Worm (Caenorhabditis elegans): Measurements from ENCODE around the gene M03F8.6.
A peak's percentile ranks its signal among the peaks of the same experiment; 100 is the strongest.

Gene M03F8.6

DNA sequence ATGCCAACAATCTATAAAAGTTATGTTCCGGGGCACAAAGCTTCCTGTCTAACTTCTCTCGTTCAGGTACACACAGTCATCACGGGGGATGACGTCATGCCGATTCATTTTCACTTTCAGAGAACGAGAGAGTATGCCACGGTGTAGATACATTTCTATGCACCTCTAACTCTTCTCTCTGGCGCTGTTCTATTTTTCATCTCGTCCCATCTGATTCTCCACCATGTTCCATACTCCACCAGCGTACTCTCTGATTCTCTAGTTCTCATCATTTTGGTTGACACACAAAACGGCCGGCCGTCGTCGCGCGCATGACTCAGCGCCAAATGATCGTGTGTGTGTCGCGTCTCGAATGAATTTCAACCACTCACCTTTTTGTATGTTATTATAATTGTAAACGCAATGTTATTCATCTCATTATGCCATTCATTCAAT lies 45.7 kb upstream of the M03F8.6 start (continued):
- TF ChIP-seq blmp-1 (tag; optimal IDR thresholded peaks at IDR 0.05; ENCODE audit: insufficient read depth) (peak; percentile 100), dmd-4 (tag; optimal IDR thresholded peaks at IDR 0.05) (no peak), ceh-82 (tag; optimal IDR thresholded peaks at IDR 0.05) (peak; percentile 7), nhr-23 (tag; optimal IDR thresholded peaks at IDR 0.05) (no peak), unc-39 (tag; optimal IDR thresholded peaks at IDR 0.05) (no peak), skn-1 (tag; optimal IDR thresholded peaks at IDR 0.05) (no peak)

DNA sequence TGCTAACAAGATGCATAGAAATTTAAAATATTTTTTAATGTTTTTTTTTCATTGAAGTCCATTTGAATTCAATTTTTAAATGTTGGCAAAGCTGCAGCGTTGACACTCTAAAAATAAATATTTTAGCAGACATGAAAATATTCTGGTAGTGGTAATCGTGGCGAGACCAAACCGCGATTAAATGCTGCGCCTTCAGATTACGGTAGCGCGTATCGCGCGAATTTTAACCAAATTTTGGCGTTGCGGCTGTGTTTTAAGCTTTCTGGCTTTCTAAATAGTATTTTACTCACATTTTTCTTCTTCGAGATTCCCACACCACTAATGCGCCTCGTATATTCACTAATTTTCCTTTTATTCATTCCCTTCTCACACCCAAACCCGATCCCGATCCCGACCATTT lies 41.5 kb upstream of the M03F8.6 start, which contains the start of gene cpg-4:
TSS of gene cpg-4 (plus strand) at position 303 of the 400 bp plus-strand sequence.
- TF ChIP-seq sma-3 (GFP tag; optimal IDR thresholded peaks at IDR 0.05) (no peak), sma-9 (GFP tag; optimal IDR thresholded peaks at IDR 0.05) (no peak), sma-9 (tag; optimal IDR thresholded peaks at IDR 0.05) (no peak), nhr-129 (tag; optimal IDR thresholded peaks at IDR 0.05) (no peak), ztf-11 (tag; optimal IDR thresholded peaks at IDR 0.05) (no peak), lin-11 (tag; optimal IDR thresholded peaks at IDR 0.05) (no peak)

ce11 chrV:5995598-5995997 lies 41.0 kb upstream of the M03F8.6 start:
- no peak for TF ChIP-seq blmp-1 (tag; optimal IDR thresholded peaks at IDR 0.05; ENCODE audit: insufficient read depth)
- TF ChIP-seq mbf-1 (tag; optimal IDR thresholded peaks at IDR 0.05): no peak
- no peak for TF ChIP-seq ceh-82 (tag; optimal IDR thresholded peaks at IDR 0.05)
- no peak for TF ChIP-seq C34F6.9 (tag; optimal IDR thresholded peaks at IDR 0.05)
- no peak for TF ChIP-seq lin-11 (tag; optimal IDR thresholded peaks at IDR 0.05)
- no peak for TF ChIP-seq dmd-4 (tag; optimal IDR thresholded peaks at IDR 0.05)
- TF ChIP-seq mdl-1 (tag; optimal IDR thresholded peaks at IDR 0.05): no peak
- no peak for TF ChIP-seq nhr-11 (tag; optimal IDR thresholded peaks at IDR 0.05)
- TF ChIP-seq crh-2 (tag; optimal IDR thresholded peaks at IDR 0.05): no peak
- TF ChIP-seq snpc-4 (tag; optimal IDR thresholded peaks at IDR 0.05): no peak
- no peak for TF ChIP-seq skn-1 (tag; optimal IDR thresholded peaks at IDR 0.05)
- TF ChIP-seq lsy-2 (tag; optimal IDR thresholded peaks at IDR 0.05): no peak
- TF ChIP-seq nhr-237 (tag; optimal IDR thresholded peaks at IDR 0.05): no peak
- no peak for TF ChIP-seq zag-1 (tag; optimal IDR thresholded peaks at IDR 0.05)
- TF ChIP-seq sem-4 (tag; optimal IDR thresholded peaks at IDR 0.05): no peak
- no peak for TF ChIP-seq ztf-4 (tag; optimal IDR thresholded peaks at IDR 0.05)
- no peak for TF ChIP-seq nhr-10 (tag; optimal IDR thresholded peaks at IDR 0.05)
- no peak for TF ChIP-seq aly-2 (tag; optimal IDR thresholded peaks at IDR 0.05)
- no peak for TF ChIP-seq nhr-12 (tag; optimal IDR thresholded peaks at IDR 0.05)

DNA sequence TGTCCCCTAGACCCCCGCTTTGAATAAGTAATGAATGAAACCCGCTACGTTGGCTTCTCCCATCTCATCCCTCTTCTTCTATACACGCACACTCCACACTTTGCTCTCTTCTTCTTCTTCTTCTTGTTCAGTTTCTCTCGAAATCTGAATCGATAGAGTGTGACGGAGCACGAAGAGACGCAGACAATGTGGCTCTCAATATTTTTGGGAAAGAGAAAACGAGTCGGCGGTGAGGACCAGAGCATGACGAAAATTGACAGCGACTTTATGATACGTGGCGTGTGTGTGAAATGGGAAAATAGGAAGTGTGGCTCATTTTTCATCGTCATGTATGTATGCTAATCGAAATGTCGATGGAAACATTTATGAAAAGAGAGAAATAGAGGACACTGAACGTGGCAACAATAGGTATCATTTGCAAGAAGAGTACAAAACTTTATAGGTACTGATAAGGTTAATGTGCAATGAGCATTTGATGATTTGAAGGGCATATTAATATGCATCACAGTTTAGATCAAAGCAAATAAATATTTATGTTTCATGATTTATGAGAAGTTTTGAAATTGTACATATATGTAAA lies 36.9 kb upstream of the M03F8.6 start:
- TF ChIP-seq Y55F3AM.14 (GFP tag; optimal IDR thresholded peaks at IDR 0.05): no peak
- TF ChIP-seq nhr-10 (tag; optimal IDR thresholded peaks at IDR 0.05): no peak
- no peak for TF ChIP-seq ama-1 (optimal IDR thresholded peaks at IDR 0.05)
- peak; percentile 67 for TF ChIP-seq F13H6.1 (tag; optimal IDR thresholded peaks at IDR 0.05)
- peak; percentile 44 for TF ChIP-seq mab-5 (tag; optimal IDR thresholded peaks at IDR 0.05)
- no peak for TF ChIP-seq nhr-23 (tag; optimal IDR thresholded peaks at IDR 0.05)
- TF ChIP-seq elt-1 (tag; optimal IDR thresholded peaks at IDR 0.05): no peak
- no peak for TF ChIP-seq R02D3.7 (tag; optimal IDR thresholded peaks at IDR 0.05)
- peak; percentile 84 for TF ChIP-seq C34F6.9 (tag; optimal IDR thresholded peaks at IDR 0.05)
- TF ChIP-seq gmeb-1 (tag; optimal IDR thresholded peaks at IDR 0.05): no peak
- TF ChIP-seq sem-4 (tag; optimal IDR thresholded peaks at IDR 0.05): no peak
- TF ChIP-seq nhr-6 (tag; optimal IDR thresholded peaks at IDR 0.05): peak; percentile 58
- TF ChIP-seq ztf-11 (tag; optimal IDR thresholded peaks at IDR 0.05): no peak
- TF ChIP-seq nhr-11 (tag; optimal IDR thresholded peaks at IDR 0.05): no peak
- TF ChIP-seq egl-27 (tag; optimal IDR thresholded peaks at IDR 0.05): peak; percentile 48
- TF ChIP-seq ZK546.5 (tag; optimal IDR thresholded peaks at IDR 0.05): no peak
- TF ChIP-seq mdl-1 (tag; optimal IDR thresholded peaks at IDR 0.05): peak in 1 of 2 experiments; percentile 46
- no peak for TF ChIP-seq ztf-4 (tag; optimal IDR thresholded peaks at IDR 0.05)
- TF ChIP-seq lin-13 (GFP tag; optimal IDR thresholded peaks at IDR 0.05): peak; percentile 30
- peak; percentile 83 for TF ChIP-seq unc-55 (GFP tag; optimal IDR thresholded peaks at IDR 0.05)
- TF ChIP-seq nhr-237 (tag; optimal IDR thresholded peaks at IDR 0.05): no peak
- no peak for TF ChIP-seq sma-3 (GFP tag; optimal IDR thresholded peaks at IDR 0.05)
- TF ChIP-seq mbf-1 (tag; optimal IDR thresholded peaks at IDR 0.05): no peak
- peak; percentile 80 for TF ChIP-seq zag-1 (tag; optimal IDR thresholded peaks at IDR 0.05)
- no peak for TF ChIP-seq alr-1 (tag; optimal IDR thresholded peaks at IDR 0.05)
- peak; percentile 86 for TF ChIP-seq nhr-129 (tag; optimal IDR thresholded peaks at IDR 0.05)
- TF ChIP-seq sma-9 (GFP tag; optimal IDR thresholded peaks at IDR 0.05): peak; percentile 2
- TF ChIP-seq sma-9 (tag; optimal IDR thresholded peaks at IDR 0.05): no peak
- no peak for TF ChIP-seq lin-39 (tag; optimal IDR thresholded peaks at IDR 0.05)
- TF ChIP-seq skn-1 (tag; optimal IDR thresholded peaks at IDR 0.05): no peak
- TF ChIP-seq lsy-2 (tag; optimal IDR thresholded peaks at IDR 0.05): peak in 1 of 2 experiments; percentile 66
- peak; percentile 94 for TF ChIP-seq crh-2 (tag; optimal IDR thresholded peaks at IDR 0.05)
